Fruit fly (Drosophila melanogaster): Measurements from ENCODE around the gene slp2.

The slp2 gene

DNA sequence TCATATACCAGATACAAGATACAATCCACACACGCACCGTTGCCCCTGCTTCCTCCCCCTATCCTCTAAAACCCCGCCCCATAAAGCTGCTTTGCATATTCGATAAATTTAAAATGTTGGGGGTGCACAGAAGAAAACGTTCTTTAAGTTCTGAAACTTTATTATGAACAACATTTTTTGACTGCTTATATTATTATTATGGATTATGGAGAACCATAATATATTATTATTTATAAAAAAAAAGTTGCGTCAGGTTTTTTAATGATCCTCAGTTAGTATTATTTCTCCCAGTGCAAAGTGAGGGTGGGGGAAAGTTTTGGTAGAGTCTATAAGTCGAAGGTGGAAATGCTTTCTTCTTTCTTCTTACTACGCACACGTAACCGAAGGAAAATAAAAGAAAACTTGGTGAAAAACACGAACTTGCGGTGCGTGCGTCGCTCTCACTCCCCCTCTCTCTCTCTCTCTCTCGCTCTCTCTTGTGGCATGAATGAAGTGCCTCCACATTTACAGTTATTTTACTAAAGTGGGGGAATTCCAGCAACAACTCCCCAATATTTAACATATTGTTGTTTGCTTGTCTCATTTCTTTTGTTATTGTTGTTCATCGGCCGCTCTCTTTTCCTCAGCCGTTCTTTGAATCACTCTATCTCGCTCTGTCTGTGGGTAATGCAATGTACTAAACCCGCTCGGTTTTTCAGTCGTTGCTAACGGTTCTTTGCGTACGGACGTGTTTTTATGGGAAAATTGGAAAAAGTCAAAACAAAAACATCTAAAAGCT is 47.2 kb upstream of the slp2 start (continued):
- TF ChIP-seq tup (GFP tag; optimal IDR thresholded peaks at IDR 0.05) = no peak
- no peak for TF ChIP-seq inv (GFP tag; IDR thresholded peaks at IDR 0.05; ENCODE audit: partially characterized antibody)
- TF ChIP-seq croc (GFP tag; conservative IDR thresholded peaks at IDR 0.05) = peak; percentile 88
- no peak for TF ChIP-seq CG1647 (GFP tag; optimal IDR thresholded peaks at IDR 0.05)
- no peak for TF ChIP-seq schlank (tag; optimal IDR thresholded peaks at IDR 0.05)
- TF ChIP-seq prd (optimal IDR thresholded peaks at IDR 0.05) = no peak
- TF ChIP-seq prd (GFP tag; IDR thresholded peaks at IDR 0.05) = peak; percentile 88
- TF ChIP-seq CG1529 (GFP tag; optimal IDR thresholded peaks at IDR 0.05) = peak; percentile 91
- no peak for TF ChIP-seq CG6854 (GFP tag; optimal IDR thresholded peaks at IDR 0.05)
- TF ChIP-seq sima (GFP tag; optimal IDR thresholded peaks at IDR 0.05) = no peak
- TF ChIP-seq CG17186 (GFP tag; optimal IDR thresholded peaks at IDR 0.05) = peak; percentile 11
- no peak for TF ChIP-seq fd3F (GFP tag; optimal IDR thresholded peaks at IDR 0.05)
- peak; percentile 71 for TF ChIP-seq CG10366 (GFP tag; IDR thresholded peaks at IDR 0.05)
- no peak for TF ChIP-seq CG3995 (GFP tag; optimal IDR thresholded peaks at IDR 0.05)
- 0 out of 3 replicates have a peak, but pooled peaks have one; percentile 31 for TF ChIP-seq Optix (GFP tag; IDR thresholded peaks at IDR 0.05)
- peak; percentile 93 for TF ChIP-seq fd96Cb (tag; optimal IDR thresholded peaks at IDR 0.05)
- TF ChIP-seq Doc3 (GFP tag; IDR thresholded peaks at IDR 0.05; ENCODE audit: partially characterized antibody) = no peak
- TF ChIP-seq CG11696 (GFP tag; IDR thresholded peaks at IDR 0.05) = 0 out of 2 replicates have a peak, but pooled peaks have one; percentile 50
- peak; percentile 55 for TF ChIP-seq HHEX (GFP tag; optimal IDR thresholded peaks at IDR 0.05)
- peak; percentile 95 for TF ChIP-seq Blimp-1 (GFP tag; optimal IDR thresholded peaks at IDR 0.05)
- TF ChIP-seq CG12942 (GFP tag; optimal IDR thresholded peaks at IDR 0.05) = peak; percentile 61
- peak; percentile 30; the same call in 1 of the 2 replicates for TF ChIP-seq CG3847 (GFP tag; IDR thresholded peaks at IDR 0.05)
- no peak for TF ChIP-seq ab (GFP tag; optimal IDR thresholded peaks at IDR 0.05)
- no peak for TF ChIP-seq tll (GFP tag; optimal IDR thresholded peaks at IDR 0.05)
- TF ChIP-seq btn (GFP tag; optimal IDR thresholded peaks at IDR 0.05) = no peak
- TF ChIP-seq h (optimal IDR thresholded peaks at IDR 0.05) = no peak
- peak; percentile 24 for TF ChIP-seq odd (GFP tag; optimal IDR thresholded peaks at IDR 0.05)
- 0 out of 2 replicates have a peak, but pooled peaks have one; percentile 40 for TF ChIP-seq CG11247 (GFP tag; IDR thresholded peaks at IDR 0.05)
- no peak for TF ChIP-seq repo (GFP tag; optimal IDR thresholded peaks at IDR 0.05)
- peak; percentile 55 for TF ChIP-seq Rx (GFP tag; IDR thresholded peaks at IDR 0.05)
- peak; percentile 66 for TF ChIP-seq zen (tag; optimal IDR thresholded peaks at IDR 0.05)
- TF ChIP-seq CG10565 (GFP tag; optimal IDR thresholded peaks at IDR 0.05) = no peak
- TF ChIP-seq Camta (GFP tag; optimal IDR thresholded peaks at IDR 0.05) = no peak
- no peak for TF ChIP-seq nau (GFP tag; optimal IDR thresholded peaks at IDR 0.05)
- peak; percentile 30 for TF ChIP-seq cwo (GFP tag; optimal IDR thresholded peaks at IDR 0.05)
- TF ChIP-seq CG18599 (GFP tag; optimal IDR thresholded peaks at IDR 0.05) = peak; percentile 72
- peak; percentile 85 for TF ChIP-seq CG13424 (tag; optimal IDR thresholded peaks at IDR 0.05)

DNA sequence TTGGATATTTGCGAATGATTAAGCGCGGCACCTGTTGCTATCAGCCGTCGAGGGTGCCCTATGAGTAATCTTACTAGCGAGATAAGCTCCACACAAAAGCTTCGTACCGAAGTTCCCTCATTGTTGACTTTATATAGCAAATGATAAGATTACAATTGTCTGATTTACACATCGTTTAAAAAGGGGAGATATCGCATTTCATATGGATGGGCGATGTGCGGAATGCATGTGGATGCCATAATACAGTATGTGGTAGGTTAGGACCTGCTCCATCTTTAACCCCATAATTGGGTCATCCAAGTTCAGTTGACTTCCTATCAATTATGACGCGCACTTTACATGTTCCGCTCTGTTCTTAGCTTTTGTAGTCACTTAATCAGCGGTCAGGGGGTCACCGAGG is 45.0 kb upstream of the slp2 start:
- TF ChIP-seq CG11695 (GFP tag; IDR thresholded peaks at IDR 0.05) (peak; percentile 38; the same call in 1 of the 3 replicates), BtbVII (GFP tag; optimal IDR thresholded peaks at IDR 0.05) (no peak), CG9727 (GFP tag; optimal IDR thresholded peaks at IDR 0.05) (no peak), CG7987 (GFP tag; optimal IDR thresholded peaks at IDR 0.05) (peak; percentile 8), shn (GFP tag; optimal IDR thresholded peaks at IDR 0.05) (no peak), CG15696 (tag; optimal IDR thresholded peaks at IDR 0.05) (no peak), CG32532 (GFP tag; IDR thresholded peaks at IDR 0.05) (no peak), TFAM (GFP tag; optimal IDR thresholded peaks at IDR 0.05) (no peak), CG34376 (GFP tag; optimal IDR thresholded peaks at IDR 0.05) (peak; percentile 73), Ets97D (GFP tag; optimal IDR thresholded peaks at IDR 0.05) (no peak), CG14441 (GFP tag; IDR thresholded peaks at IDR 0.05) (peak; percentile 62), Spps (tag; optimal IDR thresholded peaks at IDR 0.05) (no peak), Ets65A (GFP tag) (peak; percentile 51), Abd-B (GFP tag; optimal IDR thresholded peaks at IDR 0.05) (no peak)
